Worm (Caenorhabditis elegans): ENCODE measurements around the gene C55A6.3.

C55A6.3 gene

ce11 chrV:11532964-11533363, 19.6 kb upstream of the C55A6.3 start:
- no peak for TF ChIP-seq hmg-4 (GFP tag; optimal IDR thresholded peaks at IDR 0.05)
- TF ChIP-seq pes-1 (GFP tag; IDR thresholded peaks at IDR 0.05) = no peak
- TF ChIP-seq tbx-37 (GFP tag; conservative IDR thresholded peaks at IDR 0.05) = no peak
- no peak for TF ChIP-seq sea-1 (GFP tag; conservative IDR thresholded peaks at IDR 0.05)
- TF ChIP-seq ceh-36 (tag; optimal IDR thresholded peaks at IDR 0.05) = no peak
- TF ChIP-seq B0310.2 (tag; optimal IDR thresholded peaks at IDR 0.05) = no peak

- TF ChIP-seq ets-7 (tag; optimal IDR thresholded peaks at IDR 0.05) = no peak
- no peak for TF ChIP-seq F13C5.2 (tag; optimal IDR thresholded peaks at IDR 0.05)
- no peak for TF ChIP-seq ama-1 (optimal IDR thresholded peaks at IDR 0.05)
- TF ChIP-seq hmg-4 (GFP tag; optimal IDR thresholded peaks at IDR 0.05) = no peak
- TF ChIP-seq B0310.2 (tag; optimal IDR thresholded peaks at IDR 0.05) = no peak
- TF ChIP-seq ceh-36 (tag; optimal IDR thresholded peaks at IDR 0.05) = no peak
- no peak for TF ChIP-seq pes-1 (GFP tag; IDR thresholded peaks at IDR 0.05)
- TF ChIP-seq tra-4 (tag; optimal IDR thresholded peaks at IDR 0.05) = no peak
- no peak for TF ChIP-seq aly-1 (tag; optimal IDR thresholded peaks at IDR 0.05)
- no peak for TF ChIP-seq tbx-37 (GFP tag; conservative IDR thresholded peaks at IDR 0.05)
- no peak for TF ChIP-seq ceh-13 (GFP tag; optimal IDR thresholded peaks at IDR 0.05)
- TF ChIP-seq tbx-11 (GFP tag; IDR thresholded peaks at IDR 0.05) = no peak
These were observed 19.2 kb upstream of the C55A6.3 start for ce11 chrV:11532535-11532853.

- TF ChIP-seq aly-1 (tag; optimal IDR thresholded peaks at IDR 0.05) (no peak), hmg-4 (GFP tag; optimal IDR thresholded peaks at IDR 0.05) (peak; percentile 60), hmbx-1 (tag; optimal IDR thresholded peaks at IDR 0.05) (no peak)
These were observed 18.7 kb upstream of the C55A6.3 start for ce11 chrV:11531831-11532534.

ce11 chrV:11531100-11531499, 17.8 kb upstream of the C55A6.3 start:
- TF ChIP-seq sea-1 (GFP tag; conservative IDR thresholded peaks at IDR 0.05) (no peak), ceh-13 (GFP tag; optimal IDR thresholded peaks at IDR 0.05) (no peak), ets-7 (tag; optimal IDR thresholded peaks at IDR 0.05) (no peak), ceh-36 (tag; optimal IDR thresholded peaks at IDR 0.05) (no peak), hmg-4 (GFP tag; optimal IDR thresholded peaks at IDR 0.05) (no peak), F13C5.2 (tag; optimal IDR thresholded peaks at IDR 0.05) (no peak), tra-4 (tag; optimal IDR thresholded peaks at IDR 0.05) (no peak), tbx-11 (GFP tag; IDR thresholded peaks at IDR 0.05) (no peak), flt-1 (GFP tag; IDR thresholded peaks at IDR 0.05) (no peak), hnd-1 (tag; optimal IDR thresholded peaks at IDR 0.05) (no peak), tbx-37 (GFP tag; conservative IDR thresholded peaks at IDR 0.05) (no peak), ama-1 (optimal IDR thresholded peaks at IDR 0.05) (no peak), B0310.2 (tag; optimal IDR thresholded peaks at IDR 0.05) (no peak), hmbx-1 (tag; optimal IDR thresholded peaks at IDR 0.05) (no peak), aly-1 (tag; optimal IDR thresholded peaks at IDR 0.05) (no peak), pes-1 (GFP tag; IDR thresholded peaks at IDR 0.05) (no peak), scrt-1 (GFP tag; IDR thresholded peaks at IDR 0.05) (no peak)

ce11 chrV:11529541-11529940, 16.2 kb upstream of the C55A6.3 start:
- TF ChIP-seq ets-7 (tag; optimal IDR thresholded peaks at IDR 0.05) = no peak
- TF ChIP-seq B0310.2 (tag; optimal IDR thresholded peaks at IDR 0.05) = no peak
- TF ChIP-seq ama-1 (optimal IDR thresholded peaks at IDR 0.05) = no peak
- TF ChIP-seq hnd-1 (tag; optimal IDR thresholded peaks at IDR 0.05) = no peak
- TF ChIP-seq hmg-4 (GFP tag; optimal IDR thresholded peaks at IDR 0.05) = no peak

ce11 chrV:11528633-11529327, 15.4 kb upstream of the C55A6.3 start:
- 0 out of 2 replicates have a peak, but pooled peaks have one; percentile 26 for TF ChIP-seq scrt-1 (GFP tag; IDR thresholded peaks at IDR 0.05)
- TF ChIP-seq hnd-1 (tag; optimal IDR thresholded peaks at IDR 0.05) = no peak

- TF ChIP-seq sea-1 (GFP tag; conservative IDR thresholded peaks at IDR 0.05) (no peak), hmbx-1 (tag; optimal IDR thresholded peaks at IDR 0.05) (no peak), hmg-4 (GFP tag; optimal IDR thresholded peaks at IDR 0.05) (no peak), B0310.2 (tag; optimal IDR thresholded peaks at IDR 0.05) (no peak), flt-1 (GFP tag; IDR thresholded peaks at IDR 0.05) (no peak), ama-1 (optimal IDR thresholded peaks at IDR 0.05) (no peak), pes-1 (GFP tag; IDR thresholded peaks at IDR 0.05) (no peak), hnd-1 (tag; optimal IDR thresholded peaks at IDR 0.05) (no peak)
These were observed 14.2 kb upstream of the C55A6.3 start, which contains the start of gene ccch-1 for ce11 chrV:11527531-11527930. TSS of gene ccch-1 (plus strand) at chrV:11527831.

- no peak for TF ChIP-seq F13C5.2 (tag; optimal IDR thresholded peaks at IDR 0.05)
- no peak for TF ChIP-seq ceh-13 (GFP tag; optimal IDR thresholded peaks at IDR 0.05)
- no peak for TF ChIP-seq ets-7 (tag; optimal IDR thresholded peaks at IDR 0.05)
- no peak for TF ChIP-seq flt-1 (GFP tag; IDR thresholded peaks at IDR 0.05)
- no peak for TF ChIP-seq tbx-37 (GFP tag; conservative IDR thresholded peaks at IDR 0.05)
- TF ChIP-seq tbx-11 (GFP tag; IDR thresholded peaks at IDR 0.05) = no peak
- TF ChIP-seq tra-4 (tag; optimal IDR thresholded peaks at IDR 0.05) = no peak
- TF ChIP-seq sea-1 (GFP tag; conservative IDR thresholded peaks at IDR 0.05) = no peak
- no peak for TF ChIP-seq ama-1 (optimal IDR thresholded peaks at IDR 0.05)
- TF ChIP-seq aly-1 (tag; optimal IDR thresholded peaks at IDR 0.05) = no peak
- TF ChIP-seq ceh-36 (tag; optimal IDR thresholded peaks at IDR 0.05) = no peak
- TF ChIP-seq hnd-1 (tag; optimal IDR thresholded peaks at IDR 0.05) = no peak
- TF ChIP-seq B0310.2 (tag; optimal IDR thresholded peaks at IDR 0.05) = no peak
- no peak for TF ChIP-seq hmbx-1 (tag; optimal IDR thresholded peaks at IDR 0.05)
- TF ChIP-seq scrt-1 (GFP tag; IDR thresholded peaks at IDR 0.05) = no peak
- no peak for TF ChIP-seq hmg-4 (GFP tag; optimal IDR thresholded peaks at IDR 0.05)
- TF ChIP-seq pes-1 (GFP tag; IDR thresholded peaks at IDR 0.05) = no peak
These were observed 13.7 kb upstream of the C55A6.3 start for ce11 chrV:11526927-11527491.
